Fruit fly (Drosophila melanogaster) whole organism, embryonic: ENCODE results near the gene CG15423.

ENCODE experiments used
- Ada2b ChIP-seq: fragments of 200-800 bp; sonication (Bioruptor generic); IDR thresholded peaks from 2 replicates; pipeline ENCODE4 v1.3.6; 2022; ENCODE audit warnings: missing biosample characterization, missing genetic modification characterization
- BEAF-32 ChIP-seq: fragments of 200-800 bp; sonication (Bioruptor generic); optimal IDR thresholded peaks from 3 replicates; lab custom pipeline; 2017; ENCODE audit warnings: missing biosample characterization, missing genetic modification characterization, mild to moderate bottlenecking, moderate library complexity, missing genetic modification reagents
- CG10321 ChIP-seq: fragments of 200-800 bp; sonication (Bioruptor generic); IDR thresholded peaks from 2 replicates; pipeline ENCODE4 v1.3.6; 2022; ENCODE audit warnings: missing biosample characterization, missing genetic modification characterization
- CG10431 ChIP-seq: fragments of 200-800 bp; sonication (Bioruptor generic); optimal IDR thresholded peaks from 3 replicates; lab custom pipeline; 2018; ENCODE audit warnings: missing biosample characterization, mild to moderate bottlenecking, missing genetic modification characterization
- CG11085 ChIP-seq: fragments of 200-800 bp; sonication (Bioruptor generic); IDR thresholded peaks from 2 replicates; pipeline ENCODE4 v1.3.6; 2022; ENCODE audit warnings: missing biosample characterization, missing genetic modification characterization
- CG12769 ChIP-seq: fragments of 200-800 bp; sonication (Bioruptor generic); optimal IDR thresholded peaks from 2 replicates; lab custom pipeline; 2019; ENCODE audit warnings: missing biosample characterization, mild to moderate bottlenecking, missing genetic modification characterization, moderate library complexity
- CG15696 ChIP-seq: fragments of 200-800 bp; sonication (Bioruptor generic); optimal IDR thresholded peaks from 2 replicates; lab custom pipeline; 2019; ENCODE audit warnings: missing biosample characterization, mild to moderate bottlenecking, missing genetic modification characterization, moderate library complexity
- CG17359 ChIP-seq: fragments of 200-800 bp; sonication (Bioruptor generic); optimal IDR thresholded peaks from 3 replicates; lab custom pipeline; 2018; ENCODE audit warnings: missing biosample characterization, mild to moderate bottlenecking, missing genetic modification characterization, moderate library complexity
- CG17612 ChIP-seq: fragments of 200-800 bp; sonication (Bioruptor generic); IDR thresholded peaks from 2 replicates; pipeline ENCODE4 v1.3.6; 2022; ENCODE audit warnings: missing biosample characterization, missing genetic modification characterization
- CG17802 ChIP-seq: fragments of 200-800 bp; sonication (Bioruptor generic); optimal IDR thresholded peaks from 2 replicates; lab custom pipeline; 2018; ENCODE audit warnings: missing biosample characterization, mild to moderate bottlenecking, missing genetic modification characterization, moderate library complexity
- CG2129 ChIP-seq: fragments of 200-800 bp; sonication (Bioruptor generic); IDR thresholded peaks from 2 replicates; pipeline ENCODE4 v1.3.6; 2022; ENCODE audit warnings: missing biosample characterization, missing genetic modification characterization; ENCODE audit not compliant: partially characterized antibody
- CG32532 ChIP-seq: fragments of 200-800 bp; sonication (Bioruptor generic); IDR thresholded peaks from 2 replicates; pipeline ENCODE4 v1.3.6; 2022; ENCODE audit warnings: missing biosample characterization, missing genetic modification characterization
- CG4360 ChIP-seq: fragments of 200-800 bp; sonication (Bioruptor generic); IDR thresholded peaks from 2 replicates; pipeline ENCODE4 v1.3.6; 2022; ENCODE audit warnings: missing biosample characterization, missing genetic modification characterization
- CG4854 ChIP-seq: fragments of 200-800 bp; sonication (Bioruptor generic); optimal IDR thresholded peaks from 2 replicates; lab custom pipeline; 2016; ENCODE audit warnings: missing biosample characterization, missing genetic modification characterization, inconsistent platforms
- CG7357 ChIP-seq: fragments of 200-800 bp; sonication (Bioruptor generic); IDR thresholded peaks from 3 replicates; pipeline ENCODE4 v1.3.6; 2022; ENCODE audit warnings: missing biosample characterization, missing genetic modification characterization
- CG7556 ChIP-seq: fragments of 200-800 bp; sonication (Bioruptor generic); optimal IDR thresholded peaks from 2 replicates; lab custom pipeline; 2017; ENCODE audit warnings: missing biosample characterization, mild to moderate bottlenecking, missing genetic modification characterization
- CG9797 ChIP-seq: fragments of 200-800 bp; sonication (Bioruptor generic); optimal IDR thresholded peaks from 3 replicates; lab custom pipeline; 2018; ENCODE audit warnings: missing biosample characterization, mild to moderate bottlenecking, missing genetic modification characterization
- Gug ChIP-seq: fragments of 200-800 bp; sonication (Bioruptor generic); IDR thresholded peaks from 4 replicates; pipeline ENCODE4 v1.3.6; 2022; ENCODE audit warnings: missing biosample characterization, missing genetic modification characterization
- Lhr ChIP-seq: fragments of 200-800 bp; sonication (Bioruptor generic); optimal IDR thresholded peaks from 3 replicates; lab custom pipeline; 2017; ENCODE audit warnings: mild to moderate bottlenecking, missing biosample characterization, missing genetic modification reagents, missing genetic modification characterization
- Mrtf ChIP-seq: fragments of 200-800 bp; sonication (Bioruptor generic); IDR thresholded peaks from 3 replicates; pipeline ENCODE4 v1.3.6; 2022; ENCODE audit warnings: missing biosample characterization, missing genetic modification characterization
- Neu2 ChIP-seq: fragments of 200-800 bp; sonication (Bioruptor generic); optimal IDR thresholded peaks from 3 replicates; lab custom pipeline; 2016; ENCODE audit warnings: missing biosample characterization, missing genetic modification characterization, borderline replicate concordance
- PHDP ChIP-seq: fragments of 200-800 bp; sonication (Bioruptor generic); optimal IDR thresholded peaks from 3 replicates; lab custom pipeline; 2018; ENCODE audit warnings: missing biosample characterization, mild to moderate bottlenecking, missing genetic modification characterization, moderate library complexity
- Ravus ChIP-seq: fragments of 200-800 bp; sonication (Bioruptor generic); IDR thresholded peaks from 2 replicates; pipeline ENCODE4 v1.3.6; 2022; ENCODE audit warnings: missing biosample characterization, missing genetic modification characterization
- Rfx ChIP-seq: fragments of 200-800 bp; sonication (Bioruptor generic); IDR thresholded peaks from 2 replicates; pipeline ENCODE4 v1.3.6; 2022; ENCODE audit warnings: missing biosample characterization, missing genetic modification characterization
- ab ChIP-seq: fragments of 200-800 bp; sonication (Bioruptor generic); optimal IDR thresholded peaks from 2 replicates; lab custom pipeline; 2016; ENCODE audit warnings: missing biosample characterization, missing genetic modification characterization
- abd-A ChIP-seq: fragments of 200-800 bp; sonication (Bioruptor generic); optimal IDR thresholded peaks from 3 replicates; lab custom pipeline; 2019; ENCODE audit warnings: missing biosample characterization, mild to moderate bottlenecking, missing genetic modification characterization, moderate library complexity
- al ChIP-seq: fragments of 200-800 bp; sonication (Bioruptor generic); IDR thresholded peaks from 2 replicates; pipeline ENCODE4 v1.3.6; 2022; ENCODE audit warnings: missing biosample characterization, missing genetic modification characterization
- bbx ChIP-seq: fragments of 200-800 bp; sonication (Bioruptor generic); IDR thresholded peaks from 2 replicates; pipeline ENCODE4 v1.3.6; 2022; ENCODE audit warnings: missing biosample characterization, missing genetic modification characterization; ENCODE audit not compliant: partially characterized antibody
- bsh ChIP-seq, 2 experiments: fragments of 200-800 bp; sonication (Bioruptor generic); optimal IDR thresholded peaks; 2 replicates each; lab custom pipeline; 2017 to 2018; ENCODE audit warnings: mild to moderate bottlenecking in 2 of 2, missing biosample characterization in 2 of 2, missing genetic modification characterization in 2 of 2, moderate library complexity in 1 of 2
- chif ChIP-seq, 2 experiments: fragments of 200-800 bp; sonication (Bioruptor generic); optimal IDR thresholded peaks; 3 replicates each; lab custom pipeline; 2016; ENCODE audit warnings: missing biosample characterization in 2 of 2, missing genetic modification characterization in 2 of 2
- dati ChIP-seq: fragments of 200-800 bp; sonication (Bioruptor generic); IDR thresholded peaks from 2 replicates; pipeline ENCODE4 v1.3.6; 2022; ENCODE audit warnings: missing biosample characterization, missing genetic modification characterization
- dysf ChIP-seq: fragments of 200-800 bp; sonication (Bioruptor generic); IDR thresholded peaks from 3 replicates; pipeline ENCODE4 v1.3.6; 2022; ENCODE audit warnings: missing biosample characterization, missing genetic modification characterization
- jigr1 ChIP-seq: fragments of 200-800 bp; sonication (Bioruptor generic); IDR thresholded peaks from 3 replicates; pipeline ENCODE4 v1.3.6; 2022; ENCODE audit warnings: missing biosample characterization, missing genetic modification characterization
- lab ChIP-seq: fragments of 200-800 bp; sonication (Bioruptor generic); optimal IDR thresholded peaks from 3 replicates; lab custom pipeline; 2017; ENCODE audit warnings: missing biosample characterization, missing genetic modification characterization, mild to moderate bottlenecking, moderate library complexity, missing genetic modification reagents
- maf-S ChIP-seq: fragments of 200-800 bp; sonication (Bioruptor generic); optimal IDR thresholded peaks from 2 replicates; lab custom pipeline; 2016; ENCODE audit warnings: missing biosample characterization, missing genetic modification characterization
- nau ChIP-seq: fragments of 200-800 bp; sonication (Bioruptor generic); optimal IDR thresholded peaks from 3 replicates; lab custom pipeline; 2017; ENCODE audit warnings: missing biosample characterization, mild to moderate bottlenecking, missing genetic modification characterization, missing genetic modification reagents
- pzg ChIP-seq: fragments of 200-800 bp; sonication (Bioruptor generic); optimal IDR thresholded peaks from 3 replicates; lab custom pipeline; 2018; ENCODE audit warnings: missing biosample characterization, mild to moderate bottlenecking, missing genetic modification characterization, moderate library complexity
- ranshi ChIP-seq: fragments of 200-800 bp; sonication (Bioruptor generic); IDR thresholded peaks from 2 replicates; pipeline ENCODE4 v1.3.6; 2022; ENCODE audit warnings: missing biosample characterization, missing genetic modification characterization
- rib ChIP-seq: fragments of 200-800 bp; sonication (Bioruptor generic); IDR thresholded peaks from 2 replicates; pipeline ENCODE4 v1.3.6; 2022; ENCODE audit warnings: missing biosample characterization, missing genetic modification characterization
- sens ChIP-seq: fragments of 200-800 bp; sonication (Bioruptor generic); peaks from one replicate; lab custom pipeline; 2016; ENCODE audit warnings: missing biosample characterization, missing genetic modification characterization
- slbo ChIP-seq: fragments of 200-800 bp; sonication (Bioruptor generic); IDR thresholded peaks from 2 replicates; pipeline ENCODE4 v1.3.6; 2022; ENCODE audit warnings: missing biosample characterization, missing genetic modification characterization
- sqz ChIP-seq: fragments of 200-800 bp; sonication (Bioruptor generic); optimal IDR thresholded peaks from 3 replicates; lab custom pipeline; 2018; ENCODE audit warnings: missing biosample characterization, mild to moderate bottlenecking, missing genetic modification characterization
- tgo ChIP-seq: fragments of 200-800 bp; sonication (Bioruptor generic); IDR thresholded peaks from 3 replicates; pipeline ENCODE4 v1.3.6; 2022; ENCODE audit warnings: missing biosample characterization, missing genetic modification characterization
- tin ChIP-seq: fragments of 200-800 bp; sonication (Bioruptor generic); optimal IDR thresholded peaks from 3 replicates; lab custom pipeline; 2016; ENCODE audit warnings: missing biosample characterization, missing genetic modification characterization
- twi ChIP-seq: fragments of 200-800 bp; optimal IDR thresholded peaks from 2 replicates; lab custom pipeline; 2019; ENCODE audit warnings: missing biosample characterization, mild to moderate bottlenecking, missing genetic modification characterization, moderate library complexity
- unpg ChIP-seq: fragments of 200-800 bp; sonication (Bioruptor generic); optimal IDR thresholded peaks from 3 replicates; lab custom pipeline; 2018; ENCODE audit warnings: missing biosample characterization, mild to moderate bottlenecking, missing genetic modification characterization, moderate library complexity
- usp ChIP-seq: fragments of >200 bp; optimal IDR thresholded peaks from 2 replicates; lab custom pipeline; 2017; ENCODE audit warnings: missing biosample characterization, missing genetic modification characterization

CG15423 gene

DNA sequence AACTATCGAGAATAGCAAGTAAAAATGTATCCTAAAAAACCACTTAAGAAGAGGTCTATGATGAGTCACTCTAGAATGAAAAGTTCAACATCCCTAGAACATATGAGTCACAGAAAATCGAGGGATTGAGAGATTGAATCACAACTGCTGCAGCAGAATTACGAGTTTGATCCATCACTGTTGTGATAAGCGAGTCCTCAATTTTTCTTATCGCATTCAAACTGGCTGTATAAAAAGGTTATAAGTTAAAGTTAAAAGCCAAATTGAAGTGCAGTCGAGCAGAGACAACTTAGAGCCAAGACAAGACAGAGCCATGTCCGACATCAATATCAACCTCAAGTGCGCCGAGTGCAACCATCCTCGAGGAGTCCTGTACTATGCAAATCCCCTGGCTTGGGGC is 1.5 kb downstream of the CG15423 start, which contains the start of gene CG43773:
CG43773 (plus strand) TSS at position 301 of the 400 bp plus-strand sequence.
- 0 out of 3 replicates have a peak, but pooled peaks have one; percentile 7 for TF ChIP-seq CG7357 (GFP tag; lab: Robert Waterston, UW)
- TF ChIP-seq Ravus (GFP tag; lab: Robert Waterston, UW), result no peak

DNA sequence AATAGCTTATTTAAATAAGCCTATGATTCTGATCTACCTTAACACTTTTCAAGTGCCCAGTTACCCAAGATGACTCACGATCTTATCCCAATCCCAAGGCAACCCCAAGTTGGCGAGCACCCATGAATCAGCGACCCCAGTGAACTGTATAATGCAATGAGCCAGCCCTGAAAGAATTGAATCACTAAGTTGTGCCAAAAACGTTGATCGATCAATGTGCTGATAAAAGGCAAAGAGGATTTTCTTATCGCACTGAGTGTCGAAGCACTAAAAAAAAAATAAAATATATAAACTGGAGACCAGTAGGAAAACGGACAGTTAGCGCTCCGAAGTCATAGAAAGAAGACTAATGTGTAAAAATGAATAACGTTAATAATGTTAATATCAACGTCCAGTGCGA is 2.5 kb downstream of the CG15423 start, which contains the start of gene CG43774:
CG43774 (plus strand) TSS at position 301 of the 400 bp plus-strand sequence.
- TF ChIP-seq lab (GFP tag; lab: Kevin White, UChicago) (peak; percentile 29), CG17802 (tag; lab: Kevin White, UChicago) (no peak)

DNA sequence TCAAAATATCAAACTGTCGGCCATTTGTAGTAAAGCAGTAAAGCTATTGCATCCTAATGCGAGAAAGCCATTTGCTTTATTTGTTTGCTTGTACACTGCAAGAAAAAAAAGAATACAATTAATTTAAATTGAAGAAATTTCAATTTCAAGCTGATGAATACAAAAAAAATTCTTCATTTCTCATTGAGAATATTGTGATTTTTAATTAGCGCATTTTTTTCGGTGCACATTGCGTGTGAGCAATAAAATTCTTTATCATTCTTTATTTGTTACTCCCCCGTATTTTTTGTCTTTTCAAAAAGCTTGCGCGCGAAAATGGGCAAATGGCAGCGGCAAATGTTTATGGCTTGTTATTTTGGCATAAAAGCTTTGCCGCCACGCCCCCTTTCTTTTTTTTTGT is 6.2 kb downstream of the CG15423 start:
- TF ChIP-seq CG7556 (GFP tag; lab: Kevin White, UChicago) (no peak), unpg (GFP tag; lab: Kevin White, UChicago) (no peak), CG17612 (GFP tag; lab: Robert Waterston, UW) (0 out of 2 replicates have a peak, but pooled peaks have one; percentile 4), twi (tag; lab: Kevin White, UChicago) (no peak), sqz (no peak), sens (GFP tag; lab: Kevin White, UChicago) (peak; percentile 78), bbx (GFP tag; lab: Robert Waterston, UW) (no peak), BEAF-32 (GFP tag; lab: Kevin White, UChicago) (no peak), chif (GFP tag; optimal IDR thresholded peaks at IDR 0.05; lab: Kevin White, UChicago) (no peak), maf-S (GFP tag; lab: Kevin White, UChicago) (no peak), PHDP (tag; lab: Kevin White, UChicago) (no peak), slbo (GFP tag; lab: Robert Waterston, UW) (0 out of 2 replicates have a peak, but pooled peaks have one; percentile 14), CG17359 (tag; lab: Kevin White, UChicago) (peak; percentile 18), tin (no peak), CG10321 (GFP tag; lab: Robert Waterston, UW) (no peak), pzg (GFP tag; lab: Kevin White, UChicago) (no peak), Lhr (no peak), CG32532 (GFP tag; lab: Robert Waterston, UW) (no peak), CG12769 (no peak), al (GFP tag; lab: Robert Waterston, UW) (no peak), abd-A (tag; lab: Kevin White, UChicago) (no peak), CG4360 (GFP tag; lab: Robert Waterston, UW) (no peak), CG9797 (GFP tag; lab: Kevin White, UChicago) (no peak), dysf (GFP tag; lab: Robert Waterston, UW) (no peak), ab (GFP tag; lab: Kevin White, UChicago) (no peak), nau (GFP tag; lab: Kevin White, UChicago) (no peak), Ada2b (GFP tag; lab: Robert Waterston, UW) (no peak), usp (GFP tag; lab: Kevin White, UChicago) (no peak), CG7357 (GFP tag; lab: Robert Waterston, UW) (no peak), dati (GFP tag; lab: Robert Waterston, UW) (no peak), jigr1 (GFP tag; lab: Robert Waterston, UW) (no peak), ranshi (GFP tag; lab: Robert Waterston, UW) (peak; percentile 35; the same call in 1 of the 2 replicates), tgo (GFP tag; lab: Robert Waterston, UW) (peak; percentile 36; the same call in 2 of the 3 replicates), bsh (GFP tag; optimal IDR thresholded peaks at IDR 0.05; lab: Kevin White, UChicago) (no peak), Mrtf (GFP tag; lab: Robert Waterston, UW) (no peak), Gug (GFP tag; lab: Robert Waterston, UW) (no peak), CG2129 (no peak), Rfx (GFP tag; lab: Robert Waterston, UW) (peak; percentile 65), Neu2 (GFP tag; lab: Kevin White, UChicago) (no peak), CG11085 (GFP tag; lab: Robert Waterston, UW) (no peak), CG15696 (tag; lab: Kevin White, UChicago) (no peak), rib (GFP tag; lab: Robert Waterston, UW) (no peak), CG10431 (GFP tag; lab: Kevin White, UChicago) (no peak), CG4854 (GFP tag; lab: Kevin White, UChicago) (no peak)
